Worm (Caenorhabditis elegans) whole organism, L1 larva: ENCODE results near the gene F54E7.6.

ENCODE experiments used
- ceh-63 ChIP-seq: fragments of 200-800 bp; sonication (Bioruptor generic); optimal IDR thresholded peaks from 2 replicates; lab custom pipeline; 2018; ENCODE audit warnings: mild to moderate bottlenecking, missing genetic modification characterization, missing compliant biosample characterization
- ceh-82 ChIP-seq, 3 experiments: fragments of 150-350 bp in 1 of 3; sonication (generic microtip) in 2 of 3; optimal IDR thresholded peaks; 2 replicates each; lab custom pipeline; 2014 to 2017; ENCODE audit warnings: missing biosample characterization in 3 of 3, missing genetic modification characterization in 3 of 3
- lsy-2 ChIP-seq, 2 experiments: fragments of 150-350 bp; optimal IDR thresholded peaks; 2 replicates each; lab custom pipeline; 2014; ENCODE audit warnings: missing biosample characterization in 2 of 2, missing genetic modification characterization in 2 of 2
- ztf-11 ChIP-seq, 2 experiments: sonication (generic microtip); optimal IDR thresholded peaks; 2 replicates each; lab custom pipeline; 2016 to 2017; ENCODE audit warnings: missing genetic modification characterization in 2 of 2, missing biosample characterization in 1 of 2, missing compliant biosample characterization in 1 of 2

DNA sequence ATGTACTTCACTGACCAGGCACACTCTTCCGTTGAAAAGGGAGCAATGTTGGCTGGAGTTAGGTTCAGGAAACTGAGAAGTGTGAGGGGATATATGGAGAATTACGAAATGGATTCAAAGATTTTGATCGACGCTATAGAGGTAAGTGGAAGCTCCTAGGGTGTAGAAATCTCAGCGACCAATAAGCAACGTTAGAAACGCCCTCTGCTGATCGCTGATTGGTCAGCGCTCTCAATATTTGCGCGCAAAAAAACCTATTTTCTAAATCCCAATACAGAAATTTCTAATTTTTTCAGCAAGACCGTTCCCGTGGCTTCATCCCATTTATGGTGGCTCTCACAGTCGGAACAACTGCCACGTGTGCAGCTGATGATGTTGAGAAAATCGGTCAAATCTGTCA, 45.2 kb downstream of the F54E7.6 start:
- TF ChIP-seq ztf-11 (tag; optimal IDR thresholded peaks at IDR 0.05; lab: Kevin White, UChicago) = no peak
- no peak for TF ChIP-seq ceh-63 (GFP tag; lab: Kevin White, UChicago)
- TF ChIP-seq ceh-82 (tag; optimal IDR thresholded peaks at IDR 0.05; lab: Kevin White, UChicago) = no peak
- no peak for TF ChIP-seq lsy-2 (tag; optimal IDR thresholded peaks at IDR 0.05; lab: Kevin White, UChicago)
